Fruit fly (Drosophila melanogaster) whole organism, embryonic: ENCODE results near the gene Sec22.

Source experiments
- CG11560 ChIP-seq: fragments of 200-800 bp; sonication (Bioruptor generic); IDR thresholded peaks from 3 replicates; pipeline ENCODE4 v1.3.6; 2022; ENCODE audit warnings: missing biosample characterization, missing genetic modification characterization
- CG11723 ChIP-seq: fragments of 200-800 bp; sonication (Bioruptor generic); optimal IDR thresholded peaks from 2 replicates; lab custom pipeline; 2017; ENCODE audit warnings: missing biosample characterization, mild to moderate bottlenecking, missing genetic modification characterization
- CG1233 ChIP-seq: fragments of 200-800 bp; sonication (Bioruptor generic); optimal IDR thresholded peaks from 4 replicates; lab custom pipeline; 2018; ENCODE audit warnings: missing biosample characterization, mild to moderate bottlenecking, missing genetic modification characterization
- CG14667 ChIP-seq: fragments of 200-800 bp; sonication (Bioruptor generic); IDR thresholded peaks from 2 replicates; pipeline ENCODE4 v1.3.6; 2022; ENCODE audit warnings: missing biosample characterization, missing genetic modification characterization
- CG15073 ChIP-seq: fragments of 200-800 bp; sonication (Bioruptor generic); optimal IDR thresholded peaks from 2 replicates; lab custom pipeline; 2016; ENCODE audit warnings: missing biosample characterization, missing genetic modification characterization
- CG15514 ChIP-seq: fragments of 200-800 bp; sonication (Bioruptor generic); optimal IDR thresholded peaks from 3 replicates; lab custom pipeline; 2017; ENCODE audit warnings: missing biosample characterization, missing genetic modification characterization, mild to moderate bottlenecking, moderate library complexity, missing genetic modification reagents
- CG1602 ChIP-seq: fragments of 200-800 bp; sonication (Bioruptor generic); optimal IDR thresholded peaks from 3 replicates; lab custom pipeline; 2016; ENCODE audit warnings: missing biosample characterization, missing genetic modification characterization
- CG17361 ChIP-seq: fragments of 200-800 bp; sonication (Bioruptor generic); IDR thresholded peaks from 3 replicates; pipeline ENCODE4 v1.3.6; 2022; ENCODE audit warnings: missing biosample characterization, missing genetic modification characterization
- CG18599 ChIP-seq: fragments of 200-800 bp; sonication (Bioruptor generic); optimal IDR thresholded peaks from 3 replicates; lab custom pipeline; 2017; ENCODE audit warnings: missing biosample characterization, missing genetic modification characterization, mild to moderate bottlenecking, moderate library complexity, missing genetic modification reagents
- CG31224 ChIP-seq: fragments of 200-800 bp; sonication (Bioruptor generic); IDR thresholded peaks from 2 replicates; pipeline ENCODE4 v1.3.6; 2022; ENCODE audit warnings: missing biosample characterization, missing genetic modification characterization
- CG31365 ChIP-seq: fragments of 200-800 bp; sonication (Bioruptor generic); optimal IDR thresholded peaks from 2 replicates; lab custom pipeline; 2018; ENCODE audit warnings: missing biosample characterization, mild to moderate bottlenecking, missing genetic modification characterization
- CG32767 ChIP-seq: fragments of 200-800 bp; sonication (Bioruptor generic); IDR thresholded peaks from 2 replicates; pipeline ENCODE4 v1.3.6; 2022; ENCODE audit warnings: missing biosample characterization, missing genetic modification characterization
- CG34224 ChIP-seq: fragments of 200-800 bp; sonication (Bioruptor generic); IDR thresholded peaks from 3 replicates; pipeline ENCODE4 v1.3.6; 2022; ENCODE audit warnings: missing biosample characterization, missing genetic modification characterization; ENCODE audit not compliant: partially characterized antibody
- CG4617 ChIP-seq: fragments of 200-800 bp; sonication (Bioruptor generic); optimal IDR thresholded peaks from 3 replicates; lab custom pipeline; 2016; ENCODE audit warnings: missing biosample characterization, missing genetic modification characterization, borderline replicate concordance
- CG5180 ChIP-seq: fragments of 200-800 bp; sonication (Bioruptor generic); optimal IDR thresholded peaks from 3 replicates; lab custom pipeline; 2017; ENCODE audit warnings: missing biosample characterization, missing genetic modification characterization, mild to moderate bottlenecking, moderate library complexity, missing genetic modification reagents
- CG6254 ChIP-seq: fragments of 200-800 bp; sonication (Bioruptor generic); optimal IDR thresholded peaks from 3 replicates; lab custom pipeline; 2017; ENCODE audit warnings: mild to moderate bottlenecking, missing biosample characterization, missing genetic modification reagents, missing genetic modification characterization
- CG6272 ChIP-seq: fragments of 200-800 bp; sonication (Bioruptor generic); IDR thresholded peaks from 2 replicates; pipeline ENCODE4 v1.3.6; 2022; ENCODE audit warnings: missing biosample characterization, missing genetic modification characterization
- CG7357 ChIP-seq: fragments of 200-800 bp; sonication (Bioruptor generic); IDR thresholded peaks from 3 replicates; pipeline ENCODE4 v1.3.6; 2022; ENCODE audit warnings: missing biosample characterization, missing genetic modification characterization
- CG7745 ChIP-seq: fragments of 200-800 bp; sonication (Bioruptor generic); optimal IDR thresholded peaks from 2 replicates; lab custom pipeline; 2018; ENCODE audit warnings: missing biosample characterization, mild to moderate bottlenecking, missing genetic modification characterization, moderate library complexity
- CG7963 ChIP-seq: fragments of 200-800 bp; sonication (Bioruptor generic); IDR thresholded peaks from 3 replicates; pipeline ENCODE4 v1.3.6; 2022; ENCODE audit warnings: missing biosample characterization, missing genetic modification characterization; ENCODE audit not compliant: partially characterized antibody
- CG8290 ChIP-seq, 3 experiments: fragments of 200-800 bp; sonication (Bioruptor generic); optimal IDR thresholded peaks; 2 replicates each; lab custom pipeline; 2016 to 2019; ENCODE audit warnings: missing biosample characterization in 3 of 3, missing genetic modification characterization in 3 of 3, mild to moderate bottlenecking in 2 of 3, moderate library complexity in 1 of 3
- CG9437 ChIP-seq: fragments of 200-800 bp; sonication (Bioruptor generic); optimal IDR thresholded peaks from 2 replicates; lab custom pipeline; 2018; ENCODE audit warnings: missing biosample characterization, mild to moderate bottlenecking, missing genetic modification characterization
- Deaf1 ChIP-seq: fragments of 200-800 bp; optimal IDR thresholded peaks from 3 replicates; lab custom pipeline; 2019; ENCODE audit warnings: missing biosample characterization, mild to moderate bottlenecking, missing genetic modification characterization, moderate library complexity
- H15 ChIP-seq: fragments of 200-800 bp; sonication (Bioruptor generic); IDR thresholded peaks from 3 replicates; pipeline ENCODE4 v1.3.6; 2022; ENCODE audit warnings: missing biosample characterization, missing genetic modification characterization
- Hmr ChIP-seq: fragments of 200-800 bp; sonication (Bioruptor generic); optimal IDR thresholded peaks from 3 replicates; lab custom pipeline; 2017; ENCODE audit warnings: mild to moderate bottlenecking, missing biosample characterization, missing genetic modification reagents, missing genetic modification characterization
- Hr3 ChIP-seq: fragments of 200-800 bp; sonication (Bioruptor generic); optimal IDR thresholded peaks from 3 replicates; lab custom pipeline; 2016; ENCODE audit warnings: missing biosample characterization, missing genetic modification characterization
- Lhr ChIP-seq: fragments of 200-800 bp; sonication (Bioruptor generic); optimal IDR thresholded peaks from 3 replicates; lab custom pipeline; 2017; ENCODE audit warnings: mild to moderate bottlenecking, missing biosample characterization, missing genetic modification reagents, missing genetic modification characterization
- MBD-R2 ChIP-seq: fragments of 200-800 bp; sonication (Bioruptor generic); IDR thresholded peaks from 2 replicates; pipeline ENCODE4 v1.3.6; 2022; ENCODE audit warnings: missing biosample characterization, missing genetic modification characterization
- Mad ChIP-seq: fragments of 200-800 bp; sonication (Bioruptor generic); optimal IDR thresholded peaks from 2 replicates; lab custom pipeline; 2016; ENCODE audit warnings: missing biosample characterization, missing genetic modification characterization
- Med ChIP-seq: fragments of 200-800 bp; sonication (Bioruptor generic); peaks from one replicate; lab custom pipeline; 2016; ENCODE audit warnings: missing biosample characterization, missing genetic modification characterization, mild to moderate bottlenecking, inconsistent platforms, moderate library complexity
- Myb ChIP-seq: fragments of 200-800 bp; sonication (Bioruptor generic); optimal IDR thresholded peaks from 2 replicates; lab custom pipeline; 2016; ENCODE audit warnings: missing biosample characterization, missing genetic modification characterization
- NC2β ChIP-seq: fragments of 200-800 bp; sonication (Bioruptor generic); optimal IDR thresholded peaks from 2 replicates; lab custom pipeline; 2016; ENCODE audit warnings: missing biosample characterization, missing genetic modification characterization
- Spps ChIP-seq: fragments of 200-800 bp; sonication (Bioruptor generic); optimal IDR thresholded peaks from 2 replicates; lab custom pipeline; 2018; ENCODE audit warnings: missing biosample characterization, mild to moderate bottlenecking, missing genetic modification characterization
- YL-1 ChIP-seq: fragments of 200-800 bp; sonication (Bioruptor generic); optimal IDR thresholded peaks from 3 replicates; lab custom pipeline; 2017; ENCODE audit warnings: missing biosample characterization, mild to moderate bottlenecking, missing genetic modification characterization
- ase ChIP-seq: fragments of 200-800 bp; sonication (Bioruptor generic); IDR thresholded peaks from 3 replicates; pipeline ENCODE4 v1.3.6; 2022; ENCODE audit warnings: missing biosample characterization, missing genetic modification characterization
- az2 ChIP-seq: fragments of 200-800 bp; sonication (Bioruptor generic); optimal IDR thresholded peaks from 3 replicates; lab custom pipeline; 2016; ENCODE audit warnings: missing biosample characterization, missing genetic modification characterization
- br ChIP-seq: fragments of >200 bp; optimal IDR thresholded peaks from 2 replicates; lab custom pipeline; 2017
- dm ChIP-seq: fragments of 200-800 bp; sonication (Bioruptor generic); optimal IDR thresholded peaks from 3 replicates; lab custom pipeline; 2016; ENCODE audit warnings: missing biosample characterization, missing genetic modification characterization
- dmrt99B ChIP-seq: fragments of 200-800 bp; sonication (Bioruptor generic); optimal IDR thresholded peaks from 2 replicates; lab custom pipeline; 2018; ENCODE audit warnings: missing biosample characterization, mild to moderate bottlenecking, missing genetic modification characterization, moderate library complexity
- exex ChIP-seq: fragments of 200-800 bp; sonication (Bioruptor generic); optimal IDR thresholded peaks from 4 replicates; lab custom pipeline; 2018; ENCODE audit warnings: missing biosample characterization, mild to moderate bottlenecking, missing genetic modification characterization, moderate library complexity
- fd102C ChIP-seq: fragments of 200-800 bp; sonication (Bioruptor generic); optimal IDR thresholded peaks from 2 replicates; lab custom pipeline; 2018; ENCODE audit warnings: missing biosample characterization, mild to moderate bottlenecking, missing genetic modification characterization, moderate library complexity
- ftz-f1 ChIP-seq: fragments of 200-800 bp; sonication (Bioruptor generic); optimal IDR thresholded peaks from 2 replicates; lab custom pipeline; 2016; ENCODE audit warnings: missing biosample characterization, missing genetic modification characterization
- hbn ChIP-seq: fragments of 200-800 bp; sonication (Bioruptor generic); IDR thresholded peaks from 2 replicates; pipeline ENCODE4 v1.3.6; 2022; ENCODE audit warnings: missing biosample characterization, missing genetic modification characterization; ENCODE audit not compliant: partially characterized antibody
- maf-S ChIP-seq: fragments of 200-800 bp; sonication (Bioruptor generic); optimal IDR thresholded peaks from 2 replicates; lab custom pipeline; 2016; ENCODE audit warnings: missing biosample characterization, missing genetic modification characterization
- sens ChIP-seq: fragments of 200-800 bp; sonication (Bioruptor generic); peaks from one replicate; lab custom pipeline; 2016; ENCODE audit warnings: missing biosample characterization, missing genetic modification characterization
- seq ChIP-seq: fragments of 200-800 bp; sonication (Bioruptor generic); IDR thresholded peaks from 2 replicates; pipeline ENCODE4 v1.3.6; 2022; ENCODE audit warnings: missing biosample characterization, missing genetic modification characterization
- tio ChIP-seq: fragments of 200-800 bp; sonication (Bioruptor generic); optimal IDR thresholded peaks from 2 replicates; lab custom pipeline; 2017; ENCODE audit warnings: missing biosample characterization, missing genetic modification characterization, inconsistent platforms
- trem ChIP-seq: fragments of 200-800 bp; optimal IDR thresholded peaks from 3 replicates; lab custom pipeline; 2019; ENCODE audit warnings: missing biosample characterization, mild to moderate bottlenecking, missing genetic modification characterization, moderate library complexity
- zen ChIP-seq: fragments of 200-800 bp; sonication (Bioruptor generic); optimal IDR thresholded peaks from 3 replicates; lab custom pipeline; 2018; ENCODE audit warnings: missing biosample characterization, mild to moderate bottlenecking, missing genetic modification characterization, moderate library complexity
- zen2 ChIP-seq: fragments of 200-800 bp; sonication (Bioruptor generic); IDR thresholded peaks from 3 replicates; pipeline ENCODE4 v1.3.6; 2022; ENCODE audit warnings: missing biosample characterization, missing genetic modification characterization; ENCODE audit not compliant: partially characterized antibody

Gene Sec22

dm6 chrX:792923-793322 is 13.0 kb upstream of the Sec22 start, which contains the start of gene CG16989 (continued):
- TF ChIP-seq Lhr (GFP tag; lab: Kevin White, UChicago) (peak; percentile 15), NC2β (GFP tag; lab: Kevin White, UChicago) (no peak), CG11723 (GFP tag; lab: Kevin White, UChicago) (no peak), Mad (GFP tag; lab: Kevin White, UChicago) (no peak), CG6272 (GFP tag; lab: Robert Waterston, UW) (no peak), CG5180 (GFP tag; lab: Kevin White, UChicago) (no peak), CG18599 (GFP tag; lab: Kevin White, UChicago) (no peak), exex (tag; lab: Kevin White, UChicago) (no peak), CG32767 (GFP tag; lab: Robert Waterston, UW) (no peak), CG14667 (GFP tag; lab: Robert Waterston, UW) (no peak), sens (GFP tag; lab: Kevin White, UChicago) (no peak), H15 (no peak), zen2 (GFP tag; lab: Robert Waterston, UW) (0 out of 3 replicates have a peak, but pooled peaks have one; percentile 29), tio (GFP tag; lab: Kevin White, UChicago) (no peak), CG7963 (GFP tag; lab: Robert Waterston, UW) (no peak), az2 (GFP tag; lab: Kevin White, UChicago) (no peak), CG31365 (tag; lab: Kevin White, UChicago) (no peak), Deaf1 (no peak), CG34224 (GFP tag; lab: Robert Waterston, UW) (no peak), CG8290 (GFP tag; optimal IDR thresholded peaks at IDR 0.05; lab: Kevin White, UChicago) (no peak), CG8290 (tag; optimal IDR thresholded peaks at IDR 0.05; lab: Kevin White, UChicago) (no peak), Myb (peak; percentile 98), CG7357 (GFP tag; lab: Robert Waterston, UW) (no peak), YL-1 (GFP tag; lab: Kevin White, UChicago) (peak; percentile 51), Hr3 (no peak), CG1602 (GFP tag; lab: Kevin White, UChicago) (no peak), CG7745 (tag; lab: Kevin White, UChicago) (no peak), CG31224 (GFP tag; lab: Robert Waterston, UW) (no peak), zen (tag; lab: Kevin White, UChicago) (no peak), ase (GFP tag; lab: Robert Waterston, UW) (no peak), br (lab: Kevin White, UChicago) (no peak), hbn (GFP tag; lab: Robert Waterston, UW) (peak; percentile 22; the same call in 1 of the 2 replicates), CG11560 (tag; lab: Robert Waterston, UW) (peak; percentile 95), CG15514 (peak; percentile 62), dm (GFP tag; lab: Kevin White, UChicago) (no peak), Hmr (GFP tag; lab: Kevin White, UChicago) (no peak), CG6254 (GFP tag; lab: Kevin White, UChicago) (no peak), CG4617 (peak; percentile 7), CG15073 (GFP tag; lab: Kevin White, UChicago) (no peak), CG1233 (GFP tag; lab: Kevin White, UChicago) (no peak), Spps (no peak), maf-S (GFP tag; lab: Kevin White, UChicago) (no peak), dmrt99B (tag; lab: Kevin White, UChicago) (no peak), Med (GFP tag; lab: Kevin White, UChicago) (peak; percentile 34), MBD-R2 (GFP tag; lab: Robert Waterston, UW) (peak; percentile 63; the same call in 1 of the 2 replicates), seq (GFP tag; lab: Robert Waterston, UW) (no peak), ftz-f1 (GFP tag; lab: Kevin White, UChicago) (no peak), fd102C (GFP tag; lab: Kevin White, UChicago) (no peak), CG9437 (GFP tag; lab: Kevin White, UChicago) (no peak), CG17361 (GFP tag; lab: Robert Waterston, UW) (no peak), trem (peak; percentile 52)
